Fruit fly (Drosophila melanogaster): ENCODE measurements around the gene Lk.
A peak's percentile ranks its signal among the peaks of the same experiment; 100 is the strongest.

Lk gene

DNA sequence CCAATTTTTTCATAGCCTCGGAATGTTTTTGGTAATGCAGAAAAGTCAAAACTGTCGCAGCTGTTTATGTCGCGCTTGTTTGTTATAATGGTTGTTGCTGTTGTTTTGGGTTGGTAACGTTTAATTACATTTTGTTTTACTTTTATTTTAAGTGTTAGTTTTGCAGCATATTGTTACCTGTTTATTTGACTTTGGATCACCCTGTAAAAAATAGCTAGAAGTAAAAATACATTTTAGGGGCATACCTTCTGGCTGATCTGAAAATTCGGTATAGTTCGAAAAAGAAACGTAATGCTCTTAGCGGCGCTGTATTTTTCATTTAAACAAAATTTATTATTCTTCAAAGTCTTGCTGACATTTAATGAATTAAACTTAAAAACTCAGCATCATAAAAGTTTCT, 47.1 kb upstream of the Lk start (continued):
- TF ChIP-seq CG10147 (GFP tag; optimal IDR thresholded peaks at IDR 0.05) (no peak), vfl (GFP tag; optimal IDR thresholded peaks at IDR 0.05) (no peak), CG12219 (GFP tag; optimal IDR thresholded peaks at IDR 0.05) (no peak), BtbVII (GFP tag; optimal IDR thresholded peaks at IDR 0.05) (no peak), z (GFP tag; IDR thresholded peaks at IDR 0.05) (no peak), trem (tag; optimal IDR thresholded peaks at IDR 0.05) (no peak), CG10462 (GFP tag; optimal IDR thresholded peaks at IDR 0.05) (no peak), run (tag; optimal IDR thresholded peaks at IDR 0.05) (no peak), CG13287 (GFP tag; IDR thresholded peaks at IDR 0.05; ENCODE audit: partially characterized antibody) (no peak; the same call in 1 of the 2 replicates), ttk (GFP tag; IDR thresholded peaks at IDR 0.05) (no peak), Med (GFP tag) (peak; percentile 51), seq (GFP tag; IDR thresholded peaks at IDR 0.05) (no peak), CG12659 (GFP tag; optimal IDR thresholded peaks at IDR 0.05) (no peak), CG1024 (GFP tag; IDR thresholded peaks at IDR 0.05) (no peak), sqz (GFP tag; optimal IDR thresholded peaks at IDR 0.05) (no peak), oc (tag; optimal IDR thresholded peaks at IDR 0.05) (no peak), ham (GFP tag; IDR thresholded peaks at IDR 0.05) (no peak), lilli (GFP tag; optimal IDR thresholded peaks at IDR 0.05) (no peak), al (GFP tag; IDR thresholded peaks at IDR 0.05) (no peak), dan (GFP tag; IDR thresholded peaks at IDR 0.05) (no peak), CG10366 (GFP tag; IDR thresholded peaks at IDR 0.05) (peak; percentile 47), Stat92E (GFP tag; optimal IDR thresholded peaks at IDR 0.05) (no peak), Gsc (GFP tag; IDR thresholded peaks at IDR 0.05) (no peak), CG8924 (tag; optimal IDR thresholded peaks at IDR 0.05) (no peak), CG7357 (GFP tag; IDR thresholded peaks at IDR 0.05) (no peak), tin (GFP tag; optimal IDR thresholded peaks at IDR 0.05) (no peak), chn (GFP tag; optimal IDR thresholded peaks at IDR 0.05) (no peak), Meics (GFP tag; optimal IDR thresholded peaks at IDR 0.05) (no peak), CG7839 (tag; optimal IDR thresholded peaks at IDR 0.05) (peak; percentile 4), Dref (GFP tag; IDR thresholded peaks at IDR 0.05) (no peak), CG2875 (GFP tag; optimal IDR thresholded peaks at IDR 0.05) (no peak), dm (GFP tag; optimal IDR thresholded peaks at IDR 0.05) (no peak), CG42726 (GFP tag; IDR thresholded peaks at IDR 0.05; ENCODE audit: partially characterized antibody) (0 out of 2 replicates have a peak, but pooled peaks have one; percentile 22), unpg (GFP tag; optimal IDR thresholded peaks at IDR 0.05) (no peak), CG14441 (GFP tag; IDR thresholded peaks at IDR 0.05) (peak; percentile 16; the same call in 1 of the 2 replicates), CG4424 (GFP tag; optimal IDR thresholded peaks at IDR 0.05) (peak; percentile 8), Sox100B (GFP tag; optimal IDR thresholded peaks at IDR 0.05) (no peak), caup (GFP tag; optimal IDR thresholded peaks at IDR 0.05; ENCODE audit: severe bottlenecking) (no peak), Sox102F (GFP tag; optimal IDR thresholded peaks at IDR 0.05) (no peak), CG14860 (GFP tag; IDR thresholded peaks at IDR 0.05; ENCODE audit: partially characterized antibody) (no peak), CG11398 (GFP tag; optimal IDR thresholded peaks at IDR 0.05) (no peak), Nf-YC (tag; optimal IDR thresholded peaks at IDR 0.05) (no peak), CG18011 (GFP tag; optimal IDR thresholded peaks at IDR 0.05) (no peak), mam (GFP tag; optimal IDR thresholded peaks at IDR 0.05) (no peak), crol (GFP tag; IDR thresholded peaks at IDR 0.05) (no peak), en (GFP tag; optimal IDR thresholded peaks at IDR 0.05) (no peak), zen (tag; optimal IDR thresholded peaks at IDR 0.05) (peak; percentile 0), CoRest (tag; optimal IDR thresholded peaks at IDR 0.05) (peak; percentile 13), pita (GFP tag; optimal IDR thresholded peaks at IDR 0.05) (peak; percentile 21), Poxn (GFP tag; IDR thresholded peaks at IDR 0.05) (no peak), sens-2 (GFP tag; IDR thresholded peaks at IDR 0.05) (no peak), CG17361 (GFP tag; IDR thresholded peaks at IDR 0.05) (no peak)
